Worm (Caenorhabditis elegans) whole organism, L2 larva: ENCODE results near the gene C26D10.3.

Experiments used
- aly-2 ChIP-seq: fragments of 150-350 bp; optimal IDR thresholded peaks from 2 replicates; lab custom pipeline; 2014; ENCODE audit warnings: missing biosample characterization, missing genetic modification characterization
- blmp-1 ChIP-seq: sonication (generic microtip); optimal IDR thresholded peaks from 2 replicates; lab custom pipeline; 2017; ENCODE audit warnings: missing genetic modification characterization, mild to moderate bottlenecking, missing compliant biosample characterization, antibody characterized with exemption, moderate library complexity; ENCODE audit not compliant: insufficient read depth
- crh-2 ChIP-seq: sonication (generic microtip); optimal IDR thresholded peaks from 2 replicates; lab custom pipeline; 2017; ENCODE audit warnings: missing biosample characterization, missing genetic modification characterization
- elt-1 ChIP-seq: fragments of 150-350 bp; optimal IDR thresholded peaks from 2 replicates; lab custom pipeline; 2014; ENCODE audit warnings: missing biosample characterization, missing genetic modification characterization
- mdl-1 ChIP-seq, 2 experiments: fragments of 150-350 bp in 1 of 2; sonication (generic microtip) in 1 of 2; optimal IDR thresholded peaks; 2 replicates each; lab custom pipeline; 2017; ENCODE audit warnings: missing biosample characterization in 2 of 2, missing genetic modification characterization in 2 of 2
- nhr-11 ChIP-seq: fragments of 150-350 bp; optimal IDR thresholded peaks from 2 replicates; lab custom pipeline; 2014; ENCODE audit warnings: missing biosample characterization, missing genetic modification characterization
- nhr-25 ChIP-seq: fragments of 150-350 bp; sonication (generic microtip); optimal IDR thresholded peaks from 3 replicates; lab custom pipeline; 2014; ENCODE audit warnings: missing biosample characterization, missing genetic modification characterization
- sma-9 ChIP-seq, 2 experiments: fragments of 150-350 bp in 1 of 2; sonication (generic microtip) in 1 of 2; optimal IDR thresholded peaks; 2 replicates each; lab custom pipeline; 2014 to 2016; ENCODE audit warnings: missing genetic modification characterization in 2 of 2, mild to moderate bottlenecking in 1 of 2, missing biosample characterization in 1 of 2, missing compliant biosample characterization in 1 of 2, missing genetic modification reagents in 1 of 2, moderate library complexity in 1 of 2
- snpc-4 ChIP-seq: fragments of 150-350 bp; optimal IDR thresholded peaks from 2 replicates; lab custom pipeline; 2014; ENCODE audit warnings: missing biosample characterization, missing genetic modification characterization
- unc-39 ChIP-seq: fragments of 150-350 bp; optimal IDR thresholded peaks from 2 replicates; lab custom pipeline; 2014; ENCODE audit warnings: missing biosample characterization, missing genetic modification characterization
- unc-62 ChIP-seq: fragments of 150-350 bp; optimal IDR thresholded peaks from 2 replicates; lab custom pipeline; 2014; ENCODE audit warnings: missing biosample characterization, missing genetic modification reagents, missing genetic modification characterization
- ztf-4 ChIP-seq: fragments of 150-350 bp; optimal IDR thresholded peaks from 2 replicates; lab custom pipeline; 2014; ENCODE audit warnings: missing biosample characterization, missing genetic modification characterization

DNA sequence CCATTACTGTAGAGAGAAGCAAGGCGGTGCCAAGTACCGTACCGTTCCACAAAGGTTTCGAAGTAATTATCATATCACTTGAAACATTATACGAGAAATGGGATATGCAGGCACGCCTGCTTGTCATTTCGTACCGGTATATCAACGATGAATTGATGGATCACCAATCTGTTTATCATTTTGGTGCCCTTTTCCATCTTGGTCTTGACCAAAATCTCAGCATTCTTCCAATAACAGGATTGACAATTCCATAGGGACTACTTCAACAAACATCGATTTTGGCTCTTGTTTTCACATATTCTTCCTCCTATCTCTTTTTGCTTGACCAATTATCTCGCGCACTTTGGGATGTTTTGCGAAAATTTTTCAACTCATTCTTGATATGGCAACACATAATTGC, 13.9 kb downstream of the C26D10.3 start:
- TF ChIP-seq elt-1 (tag; lab: Kevin White, UChicago) (no peak), aly-2 (no peak), blmp-1 (tag; lab: Kevin White, UChicago) (no peak), sma-9 (GFP tag; optimal IDR thresholded peaks at IDR 0.05; lab: Kevin White, UChicago) (no peak), sma-9 (tag; optimal IDR thresholded peaks at IDR 0.05; lab: Kevin White, UChicago) (no peak), crh-2 (no peak), nhr-11 (no peak), ztf-4 (tag; lab: Kevin White, UChicago) (no peak), nhr-25 (no peak), mdl-1 (tag; optimal IDR thresholded peaks at IDR 0.05; lab: Kevin White, UChicago) (no peak), unc-39 (tag; lab: Kevin White, UChicago) (no peak), snpc-4 (tag; lab: Kevin White, UChicago) (no peak), unc-62 (GFP tag; lab: Kevin White, UChicago) (no peak)
